Fruit fly (Drosophila melanogaster): Measurements from ENCODE around the gene Vav.

DNA sequence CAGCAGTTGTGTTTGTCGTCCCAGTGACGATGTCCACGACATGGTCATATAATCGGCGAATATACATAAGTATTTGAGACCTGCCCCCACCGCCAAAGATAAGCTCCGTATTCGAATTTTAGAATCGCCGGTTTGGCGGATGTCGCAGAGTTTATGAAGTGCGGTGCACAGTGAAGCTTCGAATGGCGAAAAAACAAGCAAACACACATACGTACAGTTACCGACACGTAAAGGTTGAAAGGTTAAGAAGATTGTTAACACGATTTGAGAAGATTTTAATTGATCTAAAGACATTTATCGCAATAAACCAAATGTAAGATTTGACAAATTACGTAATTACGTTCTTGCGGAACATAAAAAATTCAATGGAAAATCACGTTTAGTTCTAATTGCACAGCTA is 48.0 kb downstream of the Vav start:
- TF ChIP-seq bab1 (GFP tag; optimal IDR thresholded peaks at IDR 0.05) (no peak), CG7045 (GFP tag; optimal IDR thresholded peaks at IDR 0.05) (no peak), CG7101 (tag; optimal IDR thresholded peaks at IDR 0.05) (no peak), Clk (GFP tag; optimal IDR thresholded peaks at IDR 0.05) (no peak)

Data from whole organism, adult.